Fruit fly (Drosophila melanogaster) whole organism, prepupa: ENCODE measurements around the gene HP5.
A peak's percentile ranks its signal among the peaks of the same experiment; 100 is the strongest.

Source experiments
- Blimp-1 ChIP-seq: fragments of 200-800 bp; sonication (Bioruptor generic); optimal IDR thresholded peaks from 3 replicates; lab custom pipeline; 2017; ENCODE audit warnings: missing biosample characterization, missing genetic modification characterization, mild to moderate bottlenecking, moderate library complexity, missing genetic modification reagents
- CG11294 ChIP-seq: fragments of 200-800 bp; sonication (Bioruptor generic); IDR thresholded peaks from 2 replicates; pipeline ENCODE4 v1.3.6; 2022; ENCODE audit warnings: missing biosample characterization, missing genetic modification characterization
- CG11762 ChIP-seq: fragments of 200-800 bp; sonication (Bioruptor generic); optimal IDR thresholded peaks from 3 replicates; lab custom pipeline; 2016; ENCODE audit warnings: missing biosample characterization, missing genetic modification characterization; ENCODE audit not compliant: insufficient read depth
- CG11902 ChIP-seq: fragments of 200-800 bp; sonication (Bioruptor generic); optimal IDR thresholded peaks from 3 replicates; lab custom pipeline; 2016; ENCODE audit warnings: missing biosample characterization, missing genetic modification characterization
- CG15336 ChIP-seq: fragments of 200-800 bp; sonication (Bioruptor generic); IDR thresholded peaks from 2 replicates; pipeline ENCODE4 v1.3.6; 2022; ENCODE audit warnings: missing biosample characterization, missing genetic modification characterization
- CG16779 ChIP-seq: fragments of 200-800 bp; sonication (Bioruptor generic); optimal IDR thresholded peaks from 3 replicates; lab custom pipeline; 2017; ENCODE audit warnings: missing biosample characterization, mild to moderate bottlenecking, missing genetic modification characterization
- CG31627 ChIP-seq: fragments of 200-800 bp; sonication (Bioruptor generic); optimal IDR thresholded peaks from 3 replicates; lab custom pipeline; 2016; ENCODE audit warnings: missing biosample characterization, missing genetic modification characterization
- CG34406 ChIP-seq: fragments of 200-800 bp; sonication (Bioruptor generic); optimal IDR thresholded peaks from 3 replicates; lab custom pipeline; 2016; ENCODE audit warnings: missing biosample characterization, missing genetic modification characterization
- CG3919 ChIP-seq: fragments of 200-800 bp; sonication (Bioruptor generic); optimal IDR thresholded peaks from 3 replicates; lab custom pipeline; 2016; ENCODE audit warnings: missing biosample characterization, missing genetic modification characterization
- CG4318 ChIP-seq: fragments of 200-800 bp; sonication (Bioruptor generic); optimal IDR thresholded peaks from 3 replicates; lab custom pipeline; 2017; ENCODE audit warnings: missing biosample characterization, mild to moderate bottlenecking, missing genetic modification characterization
- CG6163 ChIP-seq: fragments of 200-800 bp; sonication (Bioruptor generic); IDR thresholded peaks from 3 replicates; pipeline ENCODE4 v1.3.6; 2022; ENCODE audit warnings: missing biosample characterization, missing genetic modification characterization
- CG6276 ChIP-seq: fragments of 200-800 bp; sonication (Bioruptor generic); optimal IDR thresholded peaks from 2 replicates; lab custom pipeline; 2017; ENCODE audit warnings: missing biosample characterization, mild to moderate bottlenecking, missing genetic modification characterization
- CG6808 ChIP-seq: fragments of 200-800 bp; sonication (Bioruptor generic); optimal IDR thresholded peaks from 3 replicates; lab custom pipeline; 2017; ENCODE audit warnings: missing biosample characterization, missing genetic modification characterization, mild to moderate bottlenecking, moderate library complexity, missing genetic modification reagents
- CG6854 ChIP-seq: fragments of 200-800 bp; sonication (Bioruptor generic); optimal IDR thresholded peaks from 2 replicates; lab custom pipeline; 2017; ENCODE audit warnings: missing biosample characterization, mild to moderate bottlenecking, missing genetic modification characterization
- CG7368 ChIP-seq: fragments of 200-800 bp; sonication (Bioruptor generic); optimal IDR thresholded peaks from 3 replicates; lab custom pipeline; 2016; ENCODE audit warnings: missing biosample characterization, missing genetic modification characterization
- CG8119 ChIP-seq: fragments of 200-800 bp; sonication (Bioruptor generic); IDR thresholded peaks from 3 replicates; pipeline ENCODE4 v1.3.6; 2022; ENCODE audit warnings: missing biosample characterization, missing genetic modification characterization
- CG8632 ChIP-seq: fragments of 200-800 bp; sonication (Bioruptor generic); optimal IDR thresholded peaks from 3 replicates; lab custom pipeline; 2016; ENCODE audit warnings: missing biosample characterization, missing genetic modification characterization
- CG9139 ChIP-seq: fragments of 200-800 bp; sonication (Bioruptor generic); optimal IDR thresholded peaks from 3 replicates; lab custom pipeline; 2017; ENCODE audit warnings: missing biosample characterization, mild to moderate bottlenecking, missing genetic modification characterization
- Eip75B ChIP-seq: fragments of 200-800 bp; sonication (Bioruptor generic); optimal IDR thresholded peaks from 3 replicates; lab custom pipeline; 2016; ENCODE audit warnings: missing biosample characterization, missing genetic modification characterization
- Eip78C ChIP-seq: fragments of 200-800 bp; sonication (Bioruptor generic); peaks from one replicate; lab custom pipeline; 2016; ENCODE audit warnings: missing biosample characterization, missing genetic modification characterization
- Eip93F ChIP-seq: fragments of 200-800 bp; sonication (Bioruptor generic); optimal IDR thresholded peaks from 2 replicates; lab custom pipeline; 2016; ENCODE audit warnings: missing biosample characterization, mild to moderate bottlenecking, missing genetic modification characterization
- Ets21C ChIP-seq: fragments of 200-800 bp; sonication (Bioruptor generic); optimal IDR thresholded peaks from 3 replicates; lab custom pipeline; 2016; ENCODE audit warnings: missing biosample characterization, missing genetic modification characterization
- Ets96B ChIP-seq: fragments of 200-800 bp; optimal IDR thresholded peaks from 2 replicates; lab custom pipeline; 2019; ENCODE audit warnings: missing biosample characterization, mild to moderate bottlenecking, missing genetic modification characterization, moderate library complexity
- Hr38 ChIP-seq: sonication (Bioruptor generic); optimal IDR thresholded peaks from 2 replicates; lab custom pipeline; 2016; ENCODE audit warnings: missing biosample characterization, missing genetic modification characterization
- Hr4 ChIP-seq: fragments of 200-800 bp; sonication (Bioruptor generic); optimal IDR thresholded peaks from 3 replicates; lab custom pipeline; 2016; ENCODE audit warnings: missing biosample characterization, missing genetic modification characterization
- Met ChIP-seq: fragments of 200-800 bp; sonication (Bioruptor generic); optimal IDR thresholded peaks from 3 replicates; lab custom pipeline; 2016; ENCODE audit warnings: missing biosample characterization, missing genetic modification characterization
- OdsH ChIP-seq: fragments of 200-800 bp; sonication (Bioruptor generic); optimal IDR thresholded peaks from 3 replicates; lab custom pipeline; 2016; ENCODE audit warnings: missing biosample characterization, missing genetic modification characterization
- Smox ChIP-seq: fragments of 200-800 bp; sonication (Bioruptor generic); optimal IDR thresholded peaks from 3 replicates; lab custom pipeline; 2016; ENCODE audit warnings: missing biosample characterization, missing genetic modification characterization
- Sox102F ChIP-seq: fragments of 200-800 bp; sonication (Bioruptor generic); optimal IDR thresholded peaks from 2 replicates; lab custom pipeline; 2016; ENCODE audit warnings: missing biosample characterization, mild to moderate bottlenecking, missing genetic modification characterization
- Sox15 ChIP-seq: fragments of 200-800 bp; sonication (Bioruptor generic); optimal IDR thresholded peaks from 3 replicates; lab custom pipeline; 2016; ENCODE audit warnings: missing biosample characterization, missing genetic modification characterization
- achi ChIP-seq: fragments of 200-800 bp; sonication (Bioruptor generic); optimal IDR thresholded peaks from 3 replicates; lab custom pipeline; 2016; ENCODE audit warnings: missing biosample characterization, missing genetic modification characterization
- acj6 ChIP-seq: fragments of 200-800 bp; sonication (Bioruptor generic); optimal IDR thresholded peaks from 3 replicates; lab custom pipeline; 2016; ENCODE audit warnings: missing biosample characterization, missing genetic modification characterization
- cyc ChIP-seq: fragments of 200-800 bp; sonication (Bioruptor generic); optimal IDR thresholded peaks from 3 replicates; lab custom pipeline; 2016; ENCODE audit warnings: missing biosample characterization, missing genetic modification characterization
- dac ChIP-seq: fragments of 200-800 bp; sonication (Bioruptor generic); optimal IDR thresholded peaks from 2 replicates; lab custom pipeline; 2017; ENCODE audit warnings: missing biosample characterization, mild to moderate bottlenecking, missing genetic modification characterization
- dsx ChIP-seq: fragments of 200-800 bp; optimal IDR thresholded peaks from 3 replicates; lab custom pipeline; 2019; ENCODE audit warnings: missing biosample characterization, mild to moderate bottlenecking, missing genetic modification characterization, moderate library complexity; ENCODE audit not compliant: poor library complexity, severe bottlenecking
- eg ChIP-seq: fragments of 200-800 bp; sonication (Bioruptor generic); IDR thresholded peaks from 3 replicates; pipeline ENCODE4 v1.3.6; 2022; ENCODE audit warnings: missing biosample characterization, missing genetic modification characterization
- esn ChIP-seq: fragments of 200-800 bp; sonication (Bioruptor generic); optimal IDR thresholded peaks from 2 replicates; lab custom pipeline; 2016; ENCODE audit warnings: missing biosample characterization, mild to moderate bottlenecking, missing genetic modification characterization, moderate library complexity
- fd59A ChIP-seq: fragments of 200-800 bp; sonication (Bioruptor generic); optimal IDR thresholded peaks from 2 replicates; lab custom pipeline; 2017; ENCODE audit warnings: missing biosample characterization, mild to moderate bottlenecking, missing genetic modification characterization, missing genetic modification reagents
- lz ChIP-seq: fragments of 200-800 bp; sonication (Bioruptor generic); optimal IDR thresholded peaks from 3 replicates; lab custom pipeline; 2016; ENCODE audit warnings: missing biosample characterization, missing genetic modification characterization
- salr ChIP-seq, 2 experiments: fragments of 200-800 bp; sonication (Bioruptor generic); optimal IDR thresholded peaks; 3 replicates each; lab custom pipeline; 2016 to 2018; ENCODE audit warnings: missing biosample characterization in 2 of 2, missing genetic modification characterization in 2 of 2, mild to moderate bottlenecking in 1 of 2
- svp ChIP-seq: fragments of 200-800 bp; sonication (Bioruptor generic); peaks from one replicate; lab custom pipeline; 2016; ENCODE audit warnings: missing biosample characterization, missing genetic modification characterization
- topi ChIP-seq: fragments of 200-800 bp; sonication (Bioruptor generic); optimal IDR thresholded peaks from 3 replicates; lab custom pipeline; 2016; ENCODE audit warnings: missing biosample characterization, missing genetic modification characterization
- vri ChIP-seq: fragments of 200-800 bp; sonication (Bioruptor generic); optimal IDR thresholded peaks from 3 replicates; lab custom pipeline; 2016; ENCODE audit warnings: missing biosample characterization, mild to moderate bottlenecking, missing genetic modification characterization

The HP5 gene

dm6 chrX:11451027-11451572 lies 3.5 kb upstream of the HP5 start (continued):
- TF ChIP-seq dsx (GFP tag; lab: Kevin White, UChicago) (no peak), CG3919 (GFP tag; lab: Kevin White, UChicago) (peak; percentile 6), dac (peak; percentile 52), Eip78C (GFP tag; lab: Kevin White, UChicago) (peak; percentile 82), CG6276 (GFP tag; lab: Kevin White, UChicago) (peak; percentile 65), esn (GFP tag; lab: Kevin White, UChicago) (peak; percentile 8), CG6854 (GFP tag; lab: Kevin White, UChicago) (no peak), CG4318 (GFP tag; lab: Kevin White, UChicago) (peak; percentile 24), acj6 (GFP tag; lab: Kevin White, UChicago) (peak; percentile 41), Eip93F (GFP tag; lab: Kevin White, UChicago) (no peak), CG9139 (no peak), CG31627 (GFP tag; lab: Kevin White, UChicago) (peak; percentile 23), svp (GFP tag; lab: Kevin White, UChicago) (peak; percentile 67), salr (GFP tag; optimal IDR thresholded peaks at IDR 0.05; lab: Kevin White, UChicago) (no peak), CG16779 (no peak), CG6163 (peak; percentile 59; the same call in 2 of the 3 replicates)

dm6 chrX:11451630-11452029 lies 3.0 kb upstream of the HP5 start:
- TF ChIP-seq esn (GFP tag; lab: Kevin White, UChicago) (peak; percentile 29), CG7368 (GFP tag; lab: Kevin White, UChicago) (no peak), CG8119 (GFP tag; lab: Robert Waterston, UW) (peak; percentile 34; the same call in 2 of the 3 replicates), cyc (no peak), CG6854 (GFP tag; lab: Kevin White, UChicago) (no peak), Sox15 (GFP tag; lab: Kevin White, UChicago) (no peak), CG6276 (GFP tag; lab: Kevin White, UChicago) (peak; percentile 15), CG34406 (GFP tag; lab: Kevin White, UChicago) (no peak), Eip78C (GFP tag; lab: Kevin White, UChicago) (peak; percentile 45), Smox (GFP tag; lab: Kevin White, UChicago) (no peak), Ets21C (GFP tag; lab: Kevin White, UChicago) (no peak), CG11294 (GFP tag; lab: Robert Waterston, UW) (no peak), CG11902 (GFP tag; lab: Kevin White, UChicago) (no peak), Sox102F (GFP tag; lab: Kevin White, UChicago) (peak; percentile 24), svp (GFP tag; lab: Kevin White, UChicago) (peak; percentile 46), Ets96B (tag; lab: Kevin White, UChicago) (no peak), acj6 (GFP tag; lab: Kevin White, UChicago) (peak; percentile 7), CG6808 (GFP tag; lab: Kevin White, UChicago) (no peak), fd59A (no peak), CG6163 (peak; percentile 49; the same call in 2 of the 3 replicates), CG15336 (GFP tag; lab: Robert Waterston, UW) (peak; percentile 50), Hr4 (peak; percentile 24), CG11762 (no peak), OdsH (GFP tag; lab: Kevin White, UChicago) (no peak), eg (GFP tag; lab: Robert Waterston, UW) (peak; percentile 35; the same call in 2 of the 3 replicates), lz (GFP tag; lab: Kevin White, UChicago) (no peak), topi (GFP tag; lab: Kevin White, UChicago) (no peak), Blimp-1 (no peak), Eip75B (no peak), CG16779 (no peak), CG8632 (GFP tag; lab: Kevin White, UChicago) (peak; percentile 18), Hr38 (no peak), Met (peak; percentile 11), dsx (GFP tag; lab: Kevin White, UChicago) (no peak), vri (no peak), achi (GFP tag; lab: Kevin White, UChicago) (no peak)
